Worm (Caenorhabditis elegans): Measurements from ENCODE around the gene oac-51.

DNA sequence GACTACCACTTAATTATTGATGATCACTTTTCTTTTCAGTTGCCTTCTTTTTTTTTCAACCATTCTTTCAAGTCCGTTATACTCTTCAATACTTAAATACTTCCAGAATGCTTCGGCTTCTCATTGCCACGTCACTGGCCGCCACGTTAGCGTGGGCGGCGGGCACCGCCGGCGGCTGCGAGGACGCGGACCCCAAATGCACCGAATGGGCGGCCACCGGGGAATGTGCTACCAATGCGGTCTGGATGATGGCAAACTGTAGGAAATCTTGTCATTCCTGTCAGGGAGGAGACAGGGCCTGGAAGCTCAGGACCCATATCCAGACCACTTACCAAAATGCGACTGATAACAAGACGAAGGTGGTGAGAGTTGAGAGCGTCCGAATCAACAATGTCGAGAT, 35.4 kb upstream of the oac-51 start, which contains the start of gene lgc-22:
- TF ChIP-seq flt-1 (GFP tag; IDR thresholded peaks at IDR 0.05) (no peak), tbx-37 (GFP tag; conservative IDR thresholded peaks at IDR 0.05) (no peak), scrt-1 (GFP tag; IDR thresholded peaks at IDR 0.05) (no peak), sea-1 (GFP tag; conservative IDR thresholded peaks at IDR 0.05) (no peak), tbx-11 (GFP tag; IDR thresholded peaks at IDR 0.05) (no peak), ceh-36 (tag; optimal IDR thresholded peaks at IDR 0.05) (no peak), pes-1 (GFP tag; IDR thresholded peaks at IDR 0.05) (no peak), ets-7 (tag; optimal IDR thresholded peaks at IDR 0.05) (no peak), ama-1 (optimal IDR thresholded peaks at IDR 0.05) (no peak), F13C5.2 (tag; optimal IDR thresholded peaks at IDR 0.05) (no peak)
